Worm (Caenorhabditis elegans) whole organism, L2 larva: ENCODE data around the gene spsb-2.

ENCODE experiments used
- aly-2 ChIP-seq: fragments of 150-350 bp; optimal IDR thresholded peaks from 2 replicates; lab custom pipeline; 2014; ENCODE audit warnings: missing biosample characterization, missing genetic modification characterization
- ama-1 ChIP-seq: fragments of 150-350 bp; optimal IDR thresholded peaks from 2 replicates; lab custom pipeline; 2018; ENCODE audit warnings: inconsistent platforms
- nhr-11 ChIP-seq: fragments of 150-350 bp; optimal IDR thresholded peaks from 2 replicates; lab custom pipeline; 2014; ENCODE audit warnings: missing biosample characterization, missing genetic modification characterization
- unc-39 ChIP-seq: fragments of 150-350 bp; optimal IDR thresholded peaks from 2 replicates; lab custom pipeline; 2014; ENCODE audit warnings: missing biosample characterization, missing genetic modification characterization
- ztf-11 ChIP-seq: sonication (generic microtip); optimal IDR thresholded peaks from 2 replicates; lab custom pipeline; 2017; ENCODE audit warnings: missing biosample characterization, missing genetic modification characterization

ce11 chrII:15203398-15204068, 26.6 kb upstream of the spsb-2 start:
- no peak for TF ChIP-seq ztf-11 (tag; lab: Kevin White, UChicago)
- TF ChIP-seq nhr-11 (tag; lab: Kevin White, UChicago): no peak
- no peak for TF ChIP-seq ama-1
- TF ChIP-seq unc-39 (tag; lab: Kevin White, UChicago): no peak
- no peak for TF ChIP-seq aly-2 (tag; lab: Kevin White, UChicago)
